Worm (Caenorhabditis elegans): ENCODE data around the gene svh-1.

ce11 chrIV:8208855-8209254, 2.4 kb downstream of the svh-1 start:
- TF ChIP-seq T23F11.4 (GFP tag; optimal IDR thresholded peaks at IDR 0.05) = no peak
- no peak for TF ChIP-seq zip-5 (tag; optimal IDR thresholded peaks at IDR 0.05)
- TF ChIP-seq fax-1 (tag; optimal IDR thresholded peaks at IDR 0.05) = no peak
- TF ChIP-seq nhr-232 (tag; optimal IDR thresholded peaks at IDR 0.05) = no peak
- no peak for TF ChIP-seq npax-4 (tag; optimal IDR thresholded peaks at IDR 0.05)
- TF ChIP-seq sox-4 (tag; optimal IDR thresholded peaks at IDR 0.05) = no peak

All from whole organism, late embryonic.